Worm (Caenorhabditis elegans): ENCODE measurements around the gene hrpu-2.
"Not testable (repeated sequence)": the region's sequence is repeated elsewhere in the genome, so short reads cannot be mapped to it uniquely, and the experiment has no call there.

DNA sequence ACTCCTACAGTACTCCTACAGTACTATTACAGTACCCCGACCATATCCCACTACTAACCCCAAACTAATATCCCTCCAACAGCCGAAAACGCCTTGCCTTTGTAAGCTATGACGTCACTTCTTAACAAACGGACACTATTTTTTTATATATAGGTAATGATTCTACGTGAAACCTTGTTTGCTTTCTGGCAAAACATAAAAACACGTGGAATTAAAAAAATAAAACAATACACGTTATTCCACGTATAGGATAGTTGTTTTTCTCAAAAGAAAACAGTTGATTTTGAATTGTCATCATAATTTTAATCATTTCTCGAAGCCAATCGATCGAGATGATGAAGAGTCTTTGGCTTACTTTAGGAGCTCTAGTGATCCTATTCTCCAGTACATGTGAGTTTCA is 67.9 kb downstream of the hrpu-2 start, which contains the start of gene M70.1:
- not testable (repeated sequence) for TF ChIP-seq C06A6.2 (GFP tag; conservative IDR thresholded peaks at IDR 0.05); F23B12.7 (tag; optimal IDR thresholded peaks at IDR 0.05; ENCODE audit: insufficient read depth); unc-130 (GFP tag; optimal IDR thresholded peaks at IDR 0.05); unc-62 (GFP tag; optimal IDR thresholded peaks at IDR 0.05); zfh-2 (GFP tag; conservative IDR thresholded peaks at IDR 0.05); pha-4 (tag; optimal IDR thresholded peaks at IDR 0.05); nfya-1 (tag; optimal IDR thresholded peaks at IDR 0.05; ENCODE audit: borderline replicate concordance, insufficient read depth); ama-1 (optimal IDR thresholded peaks at IDR 0.05); ama-1 (GFP tag; optimal IDR thresholded peaks at IDR 0.05); K11D2.4 (GFP tag; IDR thresholded peaks at IDR 0.05)

Measured in whole organism, young adult.